Worm (Caenorhabditis elegans): ENCODE results near the gene irld-64.

Gene irld-64

DNA sequence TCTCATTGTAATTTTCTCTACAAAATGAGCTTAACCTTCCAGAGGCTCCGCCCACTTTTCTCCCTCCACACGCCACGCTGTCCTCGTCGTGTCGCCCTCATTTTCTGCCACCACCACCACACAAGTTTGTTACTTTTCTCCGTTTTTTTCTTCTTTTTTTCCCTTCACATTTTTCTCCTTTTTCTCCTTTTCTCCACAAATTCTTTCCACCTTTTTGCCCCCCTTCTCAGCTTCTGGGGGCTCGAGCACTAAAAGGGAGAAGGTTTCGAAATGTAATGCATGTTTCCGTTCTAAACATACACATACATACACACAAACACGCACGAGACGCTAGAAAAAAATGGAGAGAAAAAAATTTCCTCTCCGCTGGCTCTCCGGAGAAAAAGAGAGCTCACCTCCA, 46.2 kb upstream of the irld-64 start, which contains the start of gene nhr-88 (continued):
- TF ChIP-seq spr-1 (tag; optimal IDR thresholded peaks at IDR 0.05) (no peak), hmg-1.1 (GFP tag; IDR thresholded peaks at IDR 0.05) (peak; percentile 58), duxl-1 (tag; optimal IDR thresholded peaks at IDR 0.05; ENCODE audit: poor library complexity) (no peak), lin-38 (GFP tag; IDR thresholded peaks at IDR 0.05) (no peak), snpc-1.2 (GFP tag; IDR thresholded peaks at IDR 0.05) (no peak), Y48G9A.11 (GFP tag; IDR thresholded peaks at IDR 0.05) (no peak), dmd-8 (GFP tag; IDR thresholded peaks at IDR 0.05) (no peak), nhr-76 (tag; optimal IDR thresholded peaks at IDR 0.05) (no peak), ceh-82 (tag; optimal IDR thresholded peaks at IDR 0.05) (no peak), dve-1 (tag; optimal IDR thresholded peaks at IDR 0.05; ENCODE audit: insufficient read depth) (peak; percentile 33), madf-5 (GFP tag; IDR thresholded peaks at IDR 0.05) (no peak), fos-1 (tag; optimal IDR thresholded peaks at IDR 0.05) (no peak), ZK546.5 (tag; optimal IDR thresholded peaks at IDR 0.05) (no peak), zip-2 (tag; optimal IDR thresholded peaks at IDR 0.05) (no peak), nhr-6 (tag; optimal IDR thresholded peaks at IDR 0.05) (no peak), dmd-6 (GFP tag; IDR thresholded peaks at IDR 0.05) (peak; percentile 14; the same call in 1 of the 2 replicates), nhr-77 (tag; optimal IDR thresholded peaks at IDR 0.05) (no peak), unc-39 (tag; optimal IDR thresholded peaks at IDR 0.05) (no peak), zfp-2 (tag; optimal IDR thresholded peaks at IDR 0.05) (no peak), dmd-9 (GFP tag; IDR thresholded peaks at IDR 0.05) (no peak), nhr-102 (tag; optimal IDR thresholded peaks at IDR 0.05) (no peak), attf-4 (tag; optimal IDR thresholded peaks at IDR 0.05) (no peak), pha-4 (GFP tag; IDR thresholded peaks at IDR 0.05) (no peak), pha-4 (tag; optimal IDR thresholded peaks at IDR 0.05) (no peak), T20F7.1 (GFP tag; optimal IDR thresholded peaks at IDR 0.05) (no peak), nhr-111 (GFP tag; optimal IDR thresholded peaks at IDR 0.05) (no peak), pqm-1 (tag; optimal IDR thresholded peaks at IDR 0.05) (no peak), vab-7 (GFP tag; IDR thresholded peaks at IDR 0.05) (peak; percentile 51; the same call in 1 of the 2 replicates), ces-1 (GFP tag; optimal IDR thresholded peaks at IDR 0.05) (no peak), spr-3 (GFP tag; optimal IDR thresholded peaks at IDR 0.05) (peak; percentile 8), aha-1 (tag) (no peak), F44E2.7 (GFP tag; IDR thresholded peaks at IDR 0.05) (no peak), lin-13 (GFP tag; optimal IDR thresholded peaks at IDR 0.05) (no peak), saeg-2 (GFP tag; IDR thresholded peaks at IDR 0.05) (no peak), lin-15B (tag; optimal IDR thresholded peaks at IDR 0.05) (no peak), dpl-1 (GFP tag; optimal IDR thresholded peaks at IDR 0.05) (no peak), hlh-30 (tag; optimal IDR thresholded peaks at IDR 0.05; ENCODE audit: insufficient read depth) (peak; percentile 56), ceh-44 (GFP tag; IDR thresholded peaks at IDR 0.05) (no peak), unc-130 (GFP tag; optimal IDR thresholded peaks at IDR 0.05) (no peak), daf-19 (GFP tag; conservative IDR thresholded peaks at IDR 0.05) (no peak), lsy-2 (tag; optimal IDR thresholded peaks at IDR 0.05) (peak in 1 of 2 experiments; percentile 57), ZK337.2 (GFP tag; IDR thresholded peaks at IDR 0.05) (no peak), zag-1 (tag; optimal IDR thresholded peaks at IDR 0.05) (no peak), jun-1 (tag; optimal IDR thresholded peaks at IDR 0.05) (no peak), aly-2 (tag; optimal IDR thresholded peaks at IDR 0.05) (no peak), hif-1 (tag; optimal IDR thresholded peaks at IDR 0.05) (no peak), skn-1 (tag; optimal IDR thresholded peaks at IDR 0.05) (no peak), zfp-3 (GFP tag; conservative IDR thresholded peaks at IDR 0.05) (no peak), mdl-1 (tag; optimal IDR thresholded peaks at IDR 0.05) (peak in 1 of 2 experiments; percentile 4), Y105C5A.15 (GFP tag; IDR thresholded peaks at IDR 0.05) (no peak), F49E8.2 (tag; optimal IDR thresholded peaks at IDR 0.05; ENCODE audit: borderline replicate concordance) (no peak), Y75B8A.6 (GFP tag; IDR thresholded peaks at IDR 0.05) (no peak), lin-39 (tag; optimal IDR thresholded peaks at IDR 0.05) (no peak)
